Fruit fly (Drosophila melanogaster) S2 (cell line): ENCODE data around the gene CG46463.

Source experiments
- CG8478 ChIP-seq: fragments of >200 bp; optimal IDR thresholded peaks from 2 replicates; lab custom pipeline; 2018
- CTCF ChIP-seq, 2 experiments: fragments of >200 bp; optimal IDR thresholded peaks; 2 replicates each; lab custom pipeline; 2018

DNA sequence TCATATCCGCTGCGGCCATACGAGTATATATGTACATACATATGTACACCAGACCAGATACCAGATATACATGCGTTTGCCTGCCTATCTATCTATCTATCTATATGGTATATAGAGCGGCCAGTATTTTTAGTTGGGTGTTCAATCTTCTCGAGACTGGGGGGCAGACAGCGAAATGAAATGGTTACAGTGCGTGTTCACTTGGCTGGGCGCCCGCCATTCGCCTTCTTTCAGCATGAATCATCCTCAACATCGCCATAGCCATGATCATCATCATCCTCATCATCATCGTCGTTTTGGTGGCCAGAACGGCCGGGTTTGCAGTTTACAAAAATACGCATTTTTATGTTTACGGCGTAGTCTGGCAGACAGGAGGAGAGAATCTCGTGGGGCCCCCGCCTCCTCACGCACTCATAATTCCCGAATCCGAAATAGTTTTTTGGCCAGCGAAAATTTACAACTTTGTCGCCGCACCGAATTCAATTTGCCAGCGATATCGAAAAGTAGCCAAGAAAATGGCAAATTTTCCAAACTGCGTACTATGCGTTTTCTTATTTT is 5.0 kb upstream of the CG46463 start:
- TF ChIP-seq CG8478 (lab: Kevin White, UChicago): no peak
- no peak for TF ChIP-seq CTCF (optimal IDR thresholded peaks at IDR 0.05; lab: Kevin White, UChicago)
